Fruit fly (Drosophila melanogaster): ENCODE data around the gene CG33493.
A peak's percentile ranks its signal among the peaks of the same experiment; 100 is the strongest.

Gene CG33493

dm6 chr3L:10738347-10739108 is 45.6 kb upstream of the CG33493 start (continued):
- peak; percentile 86 for TF ChIP-seq Ets65A (GFP tag)
- no peak for TF ChIP-seq CG1647 (GFP tag; optimal IDR thresholded peaks at IDR 0.05)
- peak; percentile 84 for TF ChIP-seq CG32772 (GFP tag; IDR thresholded peaks at IDR 0.05)
- peak; percentile 86 for TF ChIP-seq lmd (GFP tag; IDR thresholded peaks at IDR 0.05)
- TF ChIP-seq CG9215 (GFP tag; IDR thresholded peaks at IDR 0.05) = peak; percentile 88
- TF ChIP-seq exex (tag; optimal IDR thresholded peaks at IDR 0.05) = peak; percentile 33
- peak; percentile 60 for TF ChIP-seq scrt (GFP tag; optimal IDR thresholded peaks at IDR 0.05)
- peak; percentile 42 for TF ChIP-seq CG5245 (GFP tag; optimal IDR thresholded peaks at IDR 0.05)
- no peak for TF ChIP-seq CG6791 (GFP tag; IDR thresholded peaks at IDR 0.05; ENCODE audit: partially characterized antibody)
- TF ChIP-seq unpg (GFP tag; optimal IDR thresholded peaks at IDR 0.05) = peak; percentile 64
- TF ChIP-seq CG7372 (GFP tag; IDR thresholded peaks at IDR 0.05) = peak; percentile 86
- TF ChIP-seq CG32767 (GFP tag; IDR thresholded peaks at IDR 0.05) = peak; percentile 76
- no peak for TF ChIP-seq CG14860 (GFP tag; IDR thresholded peaks at IDR 0.05; ENCODE audit: partially characterized antibody)
- TF ChIP-seq CG12219 (GFP tag; optimal IDR thresholded peaks at IDR 0.05) = no peak
- no peak for TF ChIP-seq gfzf (GFP tag; optimal IDR thresholded peaks at IDR 0.05)
- TF ChIP-seq H15 (GFP tag; IDR thresholded peaks at IDR 0.05) = peak; percentile 85
- TF ChIP-seq otp (GFP tag; IDR thresholded peaks at IDR 0.05) = 0 out of 3 replicates have a peak, but pooled peaks have one; percentile 6
- peak; percentile 80 for TF ChIP-seq sisA (GFP tag; IDR thresholded peaks at IDR 0.05)
- no peak for TF ChIP-seq unc-4 (GFP tag; IDR thresholded peaks at IDR 0.05; ENCODE audit: partially characterized antibody)
- no peak for TF ChIP-seq Doc2 (GFP tag; IDR thresholded peaks at IDR 0.05)
- peak; percentile 67; the same call in 2 of the 3 replicates for TF ChIP-seq Mrtf (GFP tag; IDR thresholded peaks at IDR 0.05)
- TF ChIP-seq ash1 (GFP tag; optimal IDR thresholded peaks at IDR 0.05) = peak; percentile 7
- TF ChIP-seq ara (GFP tag; IDR thresholded peaks at IDR 0.05) = peak; percentile 40; the same call in 1 of the 2 replicates
- TF ChIP-seq croc (GFP tag; conservative IDR thresholded peaks at IDR 0.05) = peak; percentile 61; the same call in 2 of the 3 replicates
- peak; percentile 38 for TF ChIP-seq salm (tag; optimal IDR thresholded peaks at IDR 0.05)
- TF ChIP-seq schlank (tag; optimal IDR thresholded peaks at IDR 0.05) = no peak
- no peak for TF ChIP-seq CG15073 (GFP tag; optimal IDR thresholded peaks at IDR 0.05)
- no peak for TF ChIP-seq da (GFP tag; optimal IDR thresholded peaks at IDR 0.05)
- TF ChIP-seq Kr (GFP tag; optimal IDR thresholded peaks at IDR 0.05) = no peak
- TF ChIP-seq CG4424 (GFP tag; optimal IDR thresholded peaks at IDR 0.05) = peak; percentile 62
- TF ChIP-seq Nf-YC (tag; optimal IDR thresholded peaks at IDR 0.05) = peak; percentile 79
- peak; percentile 71; the same call in 2 of the 3 replicates for TF ChIP-seq z (GFP tag; IDR thresholded peaks at IDR 0.05)
- peak; percentile 77 for TF ChIP-seq Dek (tag; optimal IDR thresholded peaks at IDR 0.05)
- peak; percentile 35 for TF ChIP-seq Hsf (GFP tag; optimal IDR thresholded peaks at IDR 0.05)
- peak; percentile 57 for TF ChIP-seq CG2875 (GFP tag; optimal IDR thresholded peaks at IDR 0.05)
- peak; percentile 47; the same call in 1 of the 2 replicates for TF ChIP-seq Oaz (GFP tag; IDR thresholded peaks at IDR 0.05)
- TF ChIP-seq dan (GFP tag; IDR thresholded peaks at IDR 0.05) = no peak
- no peak for TF ChIP-seq NC2α (GFP tag; optimal IDR thresholded peaks at IDR 0.05)
- TF ChIP-seq CG11560 (tag; IDR thresholded peaks at IDR 0.05) = peak; percentile 79
- no peak for TF ChIP-seq CG33213 (GFP tag; optimal IDR thresholded peaks at IDR 0.05)
- TF ChIP-seq ttk (GFP tag; IDR thresholded peaks at IDR 0.05) = peak; percentile 79
- TF ChIP-seq PHDP (tag; optimal IDR thresholded peaks at IDR 0.05) = peak; percentile 76
- TF ChIP-seq CG1233 (GFP tag; optimal IDR thresholded peaks at IDR 0.05) = peak; percentile 72
- TF ChIP-seq CG12942 (GFP tag; optimal IDR thresholded peaks at IDR 0.05) = peak; percentile 48
- peak; percentile 65 for TF ChIP-seq esg (GFP tag; conservative IDR thresholded peaks at IDR 0.05)
- TF ChIP-seq Gug (GFP tag; IDR thresholded peaks at IDR 0.05) = peak; percentile 49; the same call in 3 of the 4 replicates
- TF ChIP-seq NFAT (GFP tag; IDR thresholded peaks at IDR 0.05) = peak; percentile 80
- no peak for TF ChIP-seq vnd (GFP tag; IDR thresholded peaks at IDR 0.05; ENCODE audit: partially characterized antibody)
- peak; percentile 70 for TF ChIP-seq Fer2 (tag; optimal IDR thresholded peaks at IDR 0.05)
- TF ChIP-seq CG9817 (tag; optimal IDR thresholded peaks at IDR 0.05) = peak; percentile 63

Data from whole organism, embryonic.